Fruit fly (Drosophila melanogaster): ENCODE results near the gene Eig71Eh.

DNA sequence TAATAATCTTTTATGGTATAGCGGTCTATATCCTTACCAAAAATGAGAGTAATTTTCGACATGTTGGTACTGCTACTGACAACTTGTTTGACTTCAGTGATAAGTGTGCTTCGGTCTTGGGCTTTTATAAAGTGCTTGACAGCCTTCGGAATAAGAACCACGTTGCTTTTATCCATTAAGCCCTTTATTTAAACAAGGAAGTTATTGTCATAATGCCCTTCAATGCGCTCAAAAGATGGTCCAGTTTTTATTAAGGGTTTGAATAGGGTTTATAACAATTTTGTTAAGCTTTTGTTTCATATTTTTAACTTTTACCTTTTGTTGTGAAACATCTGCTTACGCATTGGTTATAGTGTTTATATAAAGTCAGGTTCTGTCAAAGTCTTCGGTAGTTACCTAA lies 7.1 kb downstream of the Eig71Eh start, which contains the start of the genes Eig71Ec and Eig71Ed:
- TF ChIP-seq CG7045 (GFP tag; optimal IDR thresholded peaks at IDR 0.05) (no peak), CG33017 (tag; optimal IDR thresholded peaks at IDR 0.05) (no peak), Hr96 (GFP tag; optimal IDR thresholded peaks at IDR 0.05) (no peak), Clk (GFP tag; optimal IDR thresholded peaks at IDR 0.05) (no peak), kay (GFP tag; ENCODE audit: borderline replicate concordance) (no peak), CG12768 (GFP tag; optimal IDR thresholded peaks at IDR 0.05) (no peak), CG7101 (tag; optimal IDR thresholded peaks at IDR 0.05) (no peak), CG11617 (GFP tag; optimal IDR thresholded peaks at IDR 0.05) (no peak), cic (GFP tag; optimal IDR thresholded peaks at IDR 0.05) (no peak), CG1620 (GFP tag; optimal IDR thresholded peaks at IDR 0.05) (no peak), Mnt (GFP tag; optimal IDR thresholded peaks at IDR 0.05) (no peak), toe (GFP tag; optimal IDR thresholded peaks at IDR 0.05) (no peak), ovo (GFP tag; optimal IDR thresholded peaks at IDR 0.05) (no peak), Crg-1 (GFP tag; optimal IDR thresholded peaks at IDR 0.05) (no peak)
